Fruit fly (Drosophila melanogaster) whole organism, embryonic: ENCODE data around the gene Vps2.

ENCODE experiments used
- CG11247 ChIP-seq: fragments of 200-800 bp; sonication (Bioruptor generic); IDR thresholded peaks from 2 replicates; pipeline ENCODE4 v1.3.6; 2022; ENCODE audit warnings: missing biosample characterization, missing genetic modification characterization
- CG12391 ChIP-seq: fragments of 200-800 bp; sonication (Bioruptor generic); optimal IDR thresholded peaks from 3 replicates; lab custom pipeline; 2018; ENCODE audit warnings: missing biosample characterization, mild to moderate bottlenecking, missing genetic modification characterization, moderate library complexity
- CG3281 ChIP-seq: fragments of 200-800 bp; sonication (Bioruptor generic); optimal IDR thresholded peaks from 3 replicates; lab custom pipeline; 2017; ENCODE audit warnings: missing biosample characterization, mild to moderate bottlenecking, missing genetic modification characterization
- CG6254 ChIP-seq: fragments of 200-800 bp; sonication (Bioruptor generic); optimal IDR thresholded peaks from 3 replicates; lab custom pipeline; 2017; ENCODE audit warnings: mild to moderate bottlenecking, missing biosample characterization, missing genetic modification reagents, missing genetic modification characterization
- CG7987 ChIP-seq: fragments of 200-800 bp; sonication (Bioruptor generic); optimal IDR thresholded peaks from 2 replicates; lab custom pipeline; 2018; ENCODE audit warnings: missing biosample characterization, mild to moderate bottlenecking, missing genetic modification characterization, moderate library complexity
- Dfd ChIP-seq, 2 experiments: fragments of >200 bp; optimal IDR thresholded peaks; 2 replicates each; lab custom pipeline; 2017; ENCODE audit warnings: missing biosample characterization in 2 of 2, missing genetic modification characterization in 2 of 2
- Ets65A ChIP-seq: fragments of 200-800 bp; sonication (Bioruptor generic); peaks from one replicate; lab custom pipeline; 2016; ENCODE audit warnings: missing biosample characterization, missing genetic modification characterization
- HmgZ ChIP-seq: fragments of 200-800 bp; sonication (Bioruptor generic); optimal IDR thresholded peaks from 2 replicates; lab custom pipeline; 2018; ENCODE audit warnings: missing biosample characterization, mild to moderate bottlenecking, missing genetic modification characterization
- bbx ChIP-seq: fragments of 200-800 bp; sonication (Bioruptor generic); IDR thresholded peaks from 2 replicates; pipeline ENCODE4 v1.3.6; 2022; ENCODE audit warnings: missing biosample characterization, missing genetic modification characterization; ENCODE audit not compliant: partially characterized antibody
- klu ChIP-seq: fragments of 200-800 bp; sonication (Bioruptor generic); IDR thresholded peaks from 2 replicates; pipeline ENCODE4 v1.3.6; 2022; ENCODE audit warnings: missing biosample characterization, missing genetic modification characterization
- oc ChIP-seq: fragments of 200-800 bp; sonication (Bioruptor generic); optimal IDR thresholded peaks from 2 replicates; lab custom pipeline; 2018; ENCODE audit warnings: missing biosample characterization, mild to moderate bottlenecking, missing genetic modification characterization, moderate library complexity
- so ChIP-seq: fragments of 200-800 bp; sonication (Bioruptor generic); IDR thresholded peaks from 3 replicates; pipeline ENCODE4 v1.3.6; 2022; ENCODE audit warnings: missing biosample characterization, missing genetic modification characterization
- tio ChIP-seq: fragments of 200-800 bp; sonication (Bioruptor generic); optimal IDR thresholded peaks from 2 replicates; lab custom pipeline; 2017; ENCODE audit warnings: missing biosample characterization, missing genetic modification characterization, inconsistent platforms
- zf30C ChIP-seq: fragments of 200-800 bp; sonication (Bioruptor generic); optimal IDR thresholded peaks from 3 replicates; lab custom pipeline; 2018; ENCODE audit warnings: missing biosample characterization, mild to moderate bottlenecking, missing genetic modification characterization

- no peak for TF ChIP-seq so (GFP tag; lab: Robert Waterston, UW)
- no peak for TF ChIP-seq CG11247
- no peak for TF ChIP-seq zf30C (GFP tag; lab: Kevin White, UChicago)
- no peak for TF ChIP-seq Dfd (GFP tag; optimal IDR thresholded peaks at IDR 0.05; lab: Kevin White, UChicago)
- TF ChIP-seq oc = no peak
- TF ChIP-seq HmgZ = no peak
- no peak for TF ChIP-seq tio (GFP tag; lab: Kevin White, UChicago)
- TF ChIP-seq CG12391 (tag; lab: Kevin White, UChicago) = no peak
- no peak for TF ChIP-seq CG6254 (GFP tag; lab: Kevin White, UChicago)
- TF ChIP-seq CG3281 = no peak
- no peak for TF ChIP-seq klu (GFP tag; lab: Robert Waterston, UW)
- no peak for TF ChIP-seq Ets65A (GFP tag; lab: Kevin White, UChicago)
- no peak for TF ChIP-seq CG7987 (GFP tag; lab: Kevin White, UChicago)
- TF ChIP-seq bbx = no peak
Measured at dm6 chr3R:26035369-26035656, 17.3 kb upstream of the Vps2 start.
